Worm (Caenorhabditis elegans) whole organism, young adult: ENCODE data around the gene lmtr-5.

Experiments
- B0035.1 ChIP-seq: sonication (generic microtip); optimal IDR thresholded peaks from 2 replicates; lab custom pipeline; 2016; ENCODE audit warnings: missing genetic modification characterization, mild to moderate bottlenecking, missing compliant biosample characterization, missing genotype, missing genetic modification reagents
- B0336.3 ChIP-seq: fragments of 200-800 bp; sonication (Bioruptor generic); IDR thresholded peaks from 2 replicates; pipeline ENCODE4 v1.3.6; 2022; ENCODE audit warnings: missing genetic modification characterization, missing compliant biosample characterization
- F22D6.2 ChIP-seq: sonication (generic microtip); optimal IDR thresholded peaks from 2 replicates; lab custom pipeline; 2016; ENCODE audit warnings: mild to moderate bottlenecking, missing genetic modification characterization, missing compliant biosample characterization
- F23B12.7 ChIP-seq: sonication (generic microtip); optimal IDR thresholded peaks from 2 replicates; lab custom pipeline; 2017; ENCODE audit warnings: missing genetic modification characterization, mild to moderate bottlenecking, missing compliant biosample characterization, antibody characterized with exemption, moderate library complexity; ENCODE audit not compliant: insufficient read depth
- F55B11.4 ChIP-seq: sonication (generic microtip); optimal IDR thresholded peaks from 2 replicates; lab custom pipeline; 2016; ENCODE audit warnings: missing compliant biosample characterization, missing genetic modification characterization, borderline replicate concordance; ENCODE audit not compliant: insufficient read depth
- F57A8.1 ChIP-seq: fragments of 200-800 bp; sonication (Bioruptor generic); optimal IDR thresholded peaks from 2 replicates; lab custom pipeline; 2018; ENCODE audit warnings: mild to moderate bottlenecking, missing genetic modification characterization, moderate library complexity, missing compliant biosample characterization
- F57C9.4 ChIP-seq: sonication (generic microtip); optimal IDR thresholded peaks from 2 replicates; lab custom pipeline; 2017; ENCODE audit warnings: mild to moderate bottlenecking, missing genetic modification characterization, missing compliant biosample characterization
- Y53G8AR.9 ChIP-seq: fragments of 200-800 bp; sonication (Bioruptor generic); conservative IDR thresholded peaks from 2 replicates; pipeline ENCODE4 v1.3.6; 2022; ENCODE audit warnings: missing genetic modification reagents, missing genetic modification characterization, missing compliant biosample characterization
- Y56A3A.18 ChIP-seq: fragments of 200-800 bp; sonication (Bioruptor generic); IDR thresholded peaks from 2 replicates; pipeline ENCODE4 v1.3.6; 2022; ENCODE audit warnings: missing genetic modification reagents, missing genetic modification characterization, missing compliant biosample characterization
- akir-1 ChIP-seq: fragments of 200-800 bp; sonication (Bioruptor generic); optimal IDR thresholded peaks from 2 replicates; lab custom pipeline; 2018; ENCODE audit warnings: mild to moderate bottlenecking, missing genetic modification characterization, moderate library complexity, missing compliant biosample characterization
- attf-6 ChIP-seq: fragments of 200-800 bp; sonication (Bioruptor generic); IDR thresholded peaks from 2 replicates; pipeline ENCODE4 v1.3.6; 2022; ENCODE audit warnings: missing genetic modification reagents, missing genetic modification characterization, missing compliant biosample characterization
- bed-1 ChIP-seq: fragments of 200-800 bp; sonication (Bioruptor generic); IDR thresholded peaks from 2 replicates; pipeline ENCODE4 v1.3.6; 2022; ENCODE audit warnings: missing genetic modification reagents, missing genetic modification characterization, missing compliant biosample characterization
- cebp-1 ChIP-seq, 2 experiments: fragments of 200-800 bp in 1 of 2; sonication (Bioruptor generic) in 1 of 2; sonication (generic microtip) in 1 of 2; IDR thresholded peaks in 1 of 2; optimal IDR thresholded peaks in 1 of 2; 2 replicates each; pipeline versions ENCODE4 v1.3.6 to Lab custom; 2017 to 2022; ENCODE audit warnings: missing compliant biosample characterization in 2 of 2, missing genetic modification characterization in 2 of 2, mild to moderate bottlenecking in 1 of 2, missing genetic modification reagents in 1 of 2, moderate library complexity in 1 of 2
- ceh-100 ChIP-seq: fragments of 200-800 bp; sonication (Bioruptor generic); IDR thresholded peaks from 2 replicates; pipeline ENCODE4 v1.3.6; 2022; ENCODE audit warnings: missing genetic modification reagents, missing genetic modification characterization, missing compliant biosample characterization
- ceh-27 ChIP-seq: fragments of 200-800 bp; sonication (Bioruptor generic); optimal IDR thresholded peaks from 2 replicates; lab custom pipeline; 2018; ENCODE audit warnings: mild to moderate bottlenecking, missing genetic modification characterization, moderate library complexity, missing compliant biosample characterization
- ceh-58 ChIP-seq: fragments of 200-800 bp; sonication (Bioruptor generic); IDR thresholded peaks from 2 replicates; pipeline ENCODE4 v1.3.6; 2022; ENCODE audit warnings: missing genetic modification characterization, missing compliant biosample characterization
- ceh-91 ChIP-seq: fragments of 200-800 bp; sonication (Bioruptor generic); IDR thresholded peaks from 2 replicates; pipeline ENCODE4 v1.3.6; 2022; ENCODE audit warnings: missing genetic modification reagents, missing genetic modification characterization, missing compliant biosample characterization
- chd-7 ChIP-seq: sonication (generic microtip); optimal IDR thresholded peaks from 2 replicates; lab custom pipeline; 2016; ENCODE audit warnings: mild to moderate bottlenecking, missing genetic modification characterization, moderate library complexity, missing compliant biosample characterization
- die-1 ChIP-seq: sonication (generic microtip); optimal IDR thresholded peaks from 2 replicates; lab custom pipeline; 2016; ENCODE audit warnings: missing genotype, mild to moderate bottlenecking, missing genetic modification characterization, missing compliant biosample characterization
- dpl-1 ChIP-seq: fragments of 150-350 bp; optimal IDR thresholded peaks from 2 replicates; lab custom pipeline; 2014; ENCODE audit warnings: missing biosample characterization, missing genetic modification reagents, missing genetic modification characterization
- ekl-4 ChIP-seq: fragments of 200-800 bp; sonication (Bioruptor generic); IDR thresholded peaks from 2 replicates; pipeline ENCODE4 v1.3.6; 2022; ENCODE audit warnings: missing genetic modification reagents, missing genetic modification characterization, missing compliant biosample characterization
- gei-17 ChIP-seq: fragments of 200-800 bp; sonication (Bioruptor generic); optimal IDR thresholded peaks from 2 replicates; lab custom pipeline; 2018; ENCODE audit warnings: mild to moderate bottlenecking, missing genetic modification characterization, missing compliant biosample characterization
- him-1 ChIP-seq: sonication (generic microtip); optimal IDR thresholded peaks from 2 replicates; lab custom pipeline; 2016; ENCODE audit warnings: missing genotype, missing genetic modification reagents, missing genetic modification characterization, missing compliant biosample characterization
- hlh-26 ChIP-seq: fragments of 200-800 bp; sonication (Bioruptor generic); conservative IDR thresholded peaks from 2 replicates; pipeline ENCODE4 v1.3.6; 2022; ENCODE audit warnings: missing genetic modification reagents, missing genetic modification characterization, missing compliant biosample characterization
- hmg-1.2 ChIP-seq: fragments of 200-800 bp; sonication (Bioruptor generic); IDR thresholded peaks from 2 replicates; pipeline ENCODE4 v1.3.6; 2022; ENCODE audit warnings: missing genetic modification reagents, missing genetic modification characterization, missing compliant biosample characterization
- hmg-20 ChIP-seq: fragments of 200-800 bp; sonication (Bioruptor generic); IDR thresholded peaks from 2 replicates; pipeline ENCODE4 v1.3.6; 2022; ENCODE audit warnings: missing genetic modification reagents, missing genetic modification characterization, missing compliant biosample characterization
- hrde-1 ChIP-seq: sonication (generic microtip); optimal IDR thresholded peaks from 2 replicates; lab custom pipeline; 2016; ENCODE audit warnings: missing genetic modification characterization, mild to moderate bottlenecking, missing compliant biosample characterization, moderate library complexity, missing genotype, missing genetic modification reagents, borderline replicate concordance
- let-607 ChIP-seq, 2 experiments: fragments of 200-800 bp in 1 of 2; sonication (Bioruptor generic) in 1 of 2; sonication (generic microtip) in 1 of 2; optimal IDR thresholded peaks; 2 replicates each; lab custom pipeline; 2016 to 2018; ENCODE audit warnings: mild to moderate bottlenecking in 2 of 2, missing compliant biosample characterization in 2 of 2, missing genetic modification characterization in 2 of 2, moderate library complexity in 2 of 2, missing genotype in 1 of 2
- lin-26 ChIP-seq: fragments of 200-800 bp; sonication (Bioruptor generic); IDR thresholded peaks from 2 replicates; pipeline ENCODE4 v1.3.6; 2022; ENCODE audit warnings: missing genetic modification reagents, missing genetic modification characterization, missing compliant biosample characterization
- nfya-2 ChIP-seq: fragments of 200-800 bp; sonication (Bioruptor generic); IDR thresholded peaks from 2 replicates; pipeline ENCODE4 v1.3.6; 2022; ENCODE audit warnings: missing genetic modification reagents, missing genetic modification characterization, missing compliant biosample characterization
- nhr-120 ChIP-seq: fragments of 200-800 bp; sonication (Bioruptor generic); IDR thresholded peaks from 2 replicates; pipeline ENCODE4 v1.3.6; 2022; ENCODE audit warnings: missing genetic modification characterization, missing compliant biosample characterization
- nhr-179 ChIP-seq: sonication (generic microtip); optimal IDR thresholded peaks from 2 replicates; lab custom pipeline; 2016; ENCODE audit warnings: mild to moderate bottlenecking, missing genetic modification characterization, missing compliant biosample characterization
- nhr-90 ChIP-seq: sonication (generic microtip); optimal IDR thresholded peaks from 2 replicates; lab custom pipeline; 2016; ENCODE audit warnings: missing genotype, mild to moderate bottlenecking, missing genetic modification characterization, missing compliant biosample characterization
- rcor-1 ChIP-seq: fragments of 200-800 bp; sonication (Bioruptor generic); IDR thresholded peaks from 2 replicates; pipeline ENCODE4 v1.3.6; 2022; ENCODE audit warnings: missing genetic modification reagents, missing genetic modification characterization, missing compliant biosample characterization
- snpc-1.1 ChIP-seq: sonication (generic microtip); optimal IDR thresholded peaks from 2 replicates; lab custom pipeline; 2017; ENCODE audit warnings: missing genetic modification characterization, mild to moderate bottlenecking, missing compliant biosample characterization, antibody characterized with exemption, moderate library complexity, missing genotype, missing genetic modification reagents; ENCODE audit not compliant: insufficient read depth
- snpc-1.3 ChIP-seq: sonication (generic microtip); optimal IDR thresholded peaks from 2 replicates; lab custom pipeline; 2017; ENCODE audit warnings: missing genetic modification characterization, mild to moderate bottlenecking, missing compliant biosample characterization, antibody characterized with exemption, moderate library complexity, missing genotype, missing genetic modification reagents; ENCODE audit not compliant: insufficient read depth
- snpc-3.4 ChIP-seq: sonication (generic microtip); optimal IDR thresholded peaks from 2 replicates; lab custom pipeline; 2017; ENCODE audit warnings: missing genetic modification characterization, mild to moderate bottlenecking, missing compliant biosample characterization, antibody characterized with exemption, moderate library complexity, missing genotype, missing genetic modification reagents
- tbp1 ChIP-seq: fragments of 200-800 bp; sonication (Bioruptor generic); optimal IDR thresholded peaks from 2 replicates; lab custom pipeline; 2018; ENCODE audit warnings: mild to moderate bottlenecking, missing genetic modification characterization, missing compliant biosample characterization
- tbx-9 ChIP-seq: sonication (generic microtip); optimal IDR thresholded peaks from 2 replicates; lab custom pipeline; 2016; ENCODE audit warnings: borderline replicate concordance, missing genetic modification characterization, inconsistent platforms, missing compliant biosample characterization
- unc-62 ChIP-seq: fragments of 150-350 bp; optimal IDR thresholded peaks from 2 replicates; lab custom pipeline; 2014; ENCODE audit warnings: missing biosample characterization, missing genetic modification reagents, missing genetic modification characterization
- zfh-2 ChIP-seq: fragments of 200-800 bp; sonication (Bioruptor generic); conservative IDR thresholded peaks from 2 replicates; pipeline ENCODE4 v1.3.6; 2022; ENCODE audit warnings: missing genetic modification reagents, missing genetic modification characterization, missing compliant biosample characterization
- ztf-18 ChIP-seq: sonication (generic microtip); optimal IDR thresholded peaks from 2 replicates; lab custom pipeline; 2016; ENCODE audit warnings: missing genotype, mild to moderate bottlenecking, missing genetic modification characterization, missing compliant biosample characterization
- ztf-26 ChIP-seq: sonication (generic microtip); optimal IDR thresholded peaks from 2 replicates; lab custom pipeline; 2017; ENCODE audit warnings: missing genetic modification characterization, missing compliant biosample characterization
- ztf-3 ChIP-seq: fragments of 200-800 bp; sonication (Bioruptor generic); optimal IDR thresholded peaks from 2 replicates; lab custom pipeline; 2018; ENCODE audit warnings: mild to moderate bottlenecking, missing genetic modification characterization, missing compliant biosample characterization

lmtr-5 gene

ce11 chrIII:3140227-3140626, 43.2 kb upstream of the lmtr-5 start:
- TF ChIP-seq gei-17 (GFP tag; lab: Kevin White, UChicago) (no peak), bed-1 (no peak), F57C9.4 (tag; lab: Kevin White, UChicago) (no peak), snpc-1.1 (no peak), hmg-20 (GFP tag; lab: Robert Waterston, UW) (no peak), Y56A3A.18 (GFP tag; lab: Robert Waterston, UW) (no peak), attf-6 (GFP tag; lab: Robert Waterston, UW) (no peak), F22D6.2 (no peak), ceh-27 (GFP tag; lab: Kevin White, UChicago) (no peak)

- TF ChIP-seq tbp1 (GFP tag; lab: Kevin White, UChicago) (no peak), Y53G8AR.9 (no peak), nhr-120 (no peak), B0336.3 (no peak), ztf-18 (tag; lab: Kevin White, UChicago) (no peak), nhr-90 (no peak), F55B11.4 (tag; lab: Kevin White, UChicago) (no peak), akir-1 (no peak), let-607 (tag; optimal IDR thresholded peaks at IDR 0.05; lab: Kevin White, UChicago) (no peak), hrde-1 (tag; lab: Kevin White, UChicago) (no peak), F57A8.1 (GFP tag; lab: Kevin White, UChicago) (no peak), snpc-3.4 (tag; lab: Kevin White, UChicago) (no peak), die-1 (tag; lab: Kevin White, UChicago) (no peak), ekl-4 (GFP tag; lab: Robert Waterston, UW) (no peak), dpl-1 (no peak), ztf-26 (tag; lab: Kevin White, UChicago) (no peak), lin-26 (GFP tag; lab: Robert Waterston, UW) (no peak)
Observed at ce11 chrIII:3142078-3142477, 41.4 kb upstream of the lmtr-5 start.

- TF ChIP-seq unc-62 (GFP tag; lab: Kevin White, UChicago) (no peak), zfh-2 (GFP tag; lab: Robert Waterston, UW) (no peak), B0035.1 (tag; lab: Kevin White, UChicago) (no peak), F23B12.7 (tag; lab: Kevin White, UChicago) (no peak)
Observed at ce11 chrIII:3143657-3144056, 39.8 kb upstream of the lmtr-5 start, which contains the start of gene C44B11.4. TSS of gene C44B11.4 (minus strand) at chrIII:3143757.

ce11 chrIII:3152848-3153247, 30.6 kb upstream of the lmtr-5 start, which contains the start of gene C44B11.6:
TSS of gene C44B11.6 (plus strand) at chrIII:3153148.
- TF ChIP-seq ztf-3 (GFP tag; lab: Kevin White, UChicago) (no peak), nhr-179 (no peak), tbx-9 (tag; lab: Kevin White, UChicago) (no peak), nhr-90 (no peak), B0035.1 (tag; lab: Kevin White, UChicago) (no peak), ceh-58 (GFP tag; lab: Robert Waterston, UW) (no peak), cebp-1 (GFP tag; IDR thresholded peaks at IDR 0.05; lab: Robert Waterston, UW) (no peak), cebp-1 (tag; optimal IDR thresholded peaks at IDR 0.05; lab: Kevin White, UChicago) (no peak), chd-7 (tag; lab: Kevin White, UChicago) (no peak), nfya-2 (no peak), ceh-100 (GFP tag; lab: Robert Waterston, UW) (no peak), him-1 (tag; lab: Kevin White, UChicago) (no peak), hlh-26 (GFP tag; lab: Robert Waterston, UW) (no peak), hmg-1.2 (GFP tag; lab: Robert Waterston, UW) (no peak), rcor-1 (GFP tag; lab: Robert Waterston, UW) (no peak), ceh-91 (GFP tag; lab: Robert Waterston, UW) (no peak), attf-6 (GFP tag; lab: Robert Waterston, UW) (no peak), snpc-1.3 (tag; lab: Kevin White, UChicago) (no peak)
